Fruit fly (Drosophila melanogaster) whole organism, embryonic: ENCODE data around the gene Ubc6.
A peak's percentile ranks its signal among the peaks of the same experiment; 100 is the strongest.

Experiments
- Antp ChIP-seq: fragments of 200-800 bp; sonication (Bioruptor generic); optimal IDR thresholded peaks from 3 replicates; lab custom pipeline; 2016; ENCODE audit warnings: missing biosample characterization, missing genetic modification characterization
- Atf6 ChIP-seq: fragments of 200-800 bp; sonication (Bioruptor generic); IDR thresholded peaks from 2 replicates; pipeline ENCODE4 v1.3.6; 2022; ENCODE audit warnings: missing biosample characterization, missing genetic modification characterization
- BtbVII ChIP-seq: fragments of 200-800 bp; sonication (Bioruptor generic); optimal IDR thresholded peaks from 3 replicates; lab custom pipeline; 2017; ENCODE audit warnings: missing biosample characterization, mild to moderate bottlenecking, missing genetic modification characterization
- CG10147 ChIP-seq: fragments of 200-800 bp; sonication (Bioruptor generic); optimal IDR thresholded peaks from 2 replicates; lab custom pipeline; 2019; ENCODE audit warnings: missing biosample characterization, mild to moderate bottlenecking, missing genetic modification characterization, moderate library complexity
- CG10543 ChIP-seq: fragments of 200-800 bp; sonication (Bioruptor generic); optimal IDR thresholded peaks from 3 replicates; lab custom pipeline; 2017; ENCODE audit warnings: missing biosample characterization, mild to moderate bottlenecking, missing genetic modification characterization, moderate library complexity
- CG12391 ChIP-seq: fragments of 200-800 bp; sonication (Bioruptor generic); optimal IDR thresholded peaks from 3 replicates; lab custom pipeline; 2018; ENCODE audit warnings: missing biosample characterization, mild to moderate bottlenecking, missing genetic modification characterization, moderate library complexity
- CG12744 ChIP-seq: fragments of 200-800 bp; sonication (Bioruptor generic); optimal IDR thresholded peaks from 2 replicates; lab custom pipeline; 2016; ENCODE audit warnings: missing biosample characterization, missing genetic modification characterization
- CG12769 ChIP-seq: fragments of 200-800 bp; sonication (Bioruptor generic); optimal IDR thresholded peaks from 2 replicates; lab custom pipeline; 2019; ENCODE audit warnings: missing biosample characterization, mild to moderate bottlenecking, missing genetic modification characterization, moderate library complexity
- CG12942 ChIP-seq: fragments of 200-800 bp; sonication (Bioruptor generic); optimal IDR thresholded peaks from 3 replicates; lab custom pipeline; 2016; ENCODE audit warnings: missing biosample characterization, missing genetic modification characterization
- CG13624 ChIP-seq: fragments of 200-800 bp; sonication (Bioruptor generic); optimal IDR thresholded peaks from 2 replicates; lab custom pipeline; 2016; ENCODE audit warnings: missing biosample characterization, missing genetic modification characterization
- CG15479 ChIP-seq: fragments of 200-800 bp; sonication (Bioruptor generic); optimal IDR thresholded peaks from 3 replicates; lab custom pipeline; 2019; ENCODE audit warnings: missing biosample characterization, mild to moderate bottlenecking, missing genetic modification characterization, moderate library complexity
- CG17361 ChIP-seq: fragments of 200-800 bp; sonication (Bioruptor generic); IDR thresholded peaks from 3 replicates; pipeline ENCODE4 v1.3.6; 2022; ENCODE audit warnings: missing biosample characterization, missing genetic modification characterization
- CG1832 ChIP-seq: fragments of 200-800 bp; sonication (Bioruptor generic); optimal IDR thresholded peaks from 2 replicates; lab custom pipeline; 2017; ENCODE audit warnings: missing biosample characterization, mild to moderate bottlenecking, missing genetic modification characterization, inconsistent platforms
- CG34376 ChIP-seq: fragments of 200-800 bp; sonication (Bioruptor generic); optimal IDR thresholded peaks from 2 replicates; lab custom pipeline; 2018; ENCODE audit warnings: missing biosample characterization, mild to moderate bottlenecking, missing genetic modification characterization
- CG43689 ChIP-seq: fragments of 200-800 bp; sonication (Bioruptor generic); IDR thresholded peaks from 2 replicates; pipeline ENCODE4 v1.3.6; 2022; ENCODE audit warnings: missing biosample characterization, missing genetic modification characterization
- CG4424 ChIP-seq: fragments of 200-800 bp; sonication (Bioruptor generic); optimal IDR thresholded peaks from 3 replicates; lab custom pipeline; 2016; ENCODE audit warnings: missing biosample characterization, missing genetic modification characterization
- CG7987 ChIP-seq: fragments of 200-800 bp; sonication (Bioruptor generic); optimal IDR thresholded peaks from 2 replicates; lab custom pipeline; 2018; ENCODE audit warnings: missing biosample characterization, mild to moderate bottlenecking, missing genetic modification characterization, moderate library complexity
- CG8290 ChIP-seq, 3 experiments: fragments of 200-800 bp; sonication (Bioruptor generic); optimal IDR thresholded peaks; 2 replicates each; lab custom pipeline; 2016 to 2019; ENCODE audit warnings: missing biosample characterization in 3 of 3, missing genetic modification characterization in 3 of 3, mild to moderate bottlenecking in 2 of 3, moderate library complexity in 1 of 3
- CG9609 ChIP-seq: fragments of 200-800 bp; sonication (Bioruptor generic); optimal IDR thresholded peaks from 3 replicates; lab custom pipeline; 2016; ENCODE audit warnings: missing biosample characterization, missing genetic modification characterization
- CTCF ChIP-seq: fragments of 200-800 bp; sonication (Bioruptor generic); optimal IDR thresholded peaks from 2 replicates; lab custom pipeline; 2017; ENCODE audit warnings: missing biosample characterization, mild to moderate bottlenecking, missing genetic modification characterization, moderate library complexity
- CoRest ChIP-seq: fragments of 200-800 bp; sonication (Bioruptor generic); optimal IDR thresholded peaks from 3 replicates; lab custom pipeline; 2018; ENCODE audit warnings: missing biosample characterization, mild to moderate bottlenecking, missing genetic modification characterization, moderate library complexity
- Deaf1 ChIP-seq: fragments of 200-800 bp; optimal IDR thresholded peaks from 3 replicates; lab custom pipeline; 2019; ENCODE audit warnings: missing biosample characterization, mild to moderate bottlenecking, missing genetic modification characterization, moderate library complexity
- Elba2 ChIP-seq: fragments of 200-800 bp; sonication (Bioruptor generic); optimal IDR thresholded peaks from 3 replicates; lab custom pipeline; 2016; ENCODE audit warnings: missing biosample characterization, missing genetic modification characterization
- Hsf ChIP-seq: fragments of 200-800 bp; sonication (Bioruptor generic); optimal IDR thresholded peaks from 3 replicates; lab custom pipeline; 2016; ENCODE audit warnings: missing biosample characterization, missing genetic modification characterization
- MESR4 ChIP-seq: fragments of 200-800 bp; sonication (Bioruptor generic); optimal IDR thresholded peaks from 2 replicates; lab custom pipeline; 2018; ENCODE audit warnings: missing biosample characterization, mild to moderate bottlenecking, missing genetic modification characterization, moderate library complexity
- Mad ChIP-seq: fragments of 200-800 bp; sonication (Bioruptor generic); optimal IDR thresholded peaks from 2 replicates; lab custom pipeline; 2016; ENCODE audit warnings: missing biosample characterization, missing genetic modification characterization
- Med ChIP-seq: fragments of 200-800 bp; sonication (Bioruptor generic); peaks from one replicate; lab custom pipeline; 2016; ENCODE audit warnings: missing biosample characterization, missing genetic modification characterization, mild to moderate bottlenecking, inconsistent platforms, moderate library complexity
- Nf-YA ChIP-seq: fragments of 200-800 bp; sonication (Bioruptor generic); IDR thresholded peaks from 2 replicates; pipeline ENCODE4 v1.3.6; 2022; ENCODE audit warnings: missing biosample characterization, missing genetic modification characterization
- Sry-δ ChIP-seq: fragments of 200-800 bp; sonication (Bioruptor generic); optimal IDR thresholded peaks from 2 replicates; lab custom pipeline; 2016; ENCODE audit warnings: missing biosample characterization, missing genetic modification characterization
- YL-1 ChIP-seq: fragments of 200-800 bp; sonication (Bioruptor generic); optimal IDR thresholded peaks from 3 replicates; lab custom pipeline; 2017; ENCODE audit warnings: missing biosample characterization, mild to moderate bottlenecking, missing genetic modification characterization
- cg ChIP-seq: fragments of 200-800 bp; sonication (Bioruptor generic); optimal IDR thresholded peaks from 3 replicates; lab custom pipeline; 2019; ENCODE audit warnings: missing biosample characterization, mild to moderate bottlenecking, missing genetic modification characterization, moderate library complexity
- chn ChIP-seq: fragments of 200-800 bp; sonication (Bioruptor generic); optimal IDR thresholded peaks from 2 replicates; lab custom pipeline; 2016; ENCODE audit warnings: missing biosample characterization, missing genetic modification characterization
- cwo ChIP-seq: fragments of 200-800 bp; sonication (Bioruptor generic); optimal IDR thresholded peaks from 3 replicates; lab custom pipeline; 2017; ENCODE audit warnings: missing biosample characterization, missing genetic modification characterization, mild to moderate bottlenecking, moderate library complexity, missing genetic modification reagents
- ewg ChIP-seq: fragments of 200-800 bp; sonication (Bioruptor generic); optimal IDR thresholded peaks from 3 replicates; lab custom pipeline; 2017; ENCODE audit warnings: mild to moderate bottlenecking, missing biosample characterization, missing genetic modification reagents, missing genetic modification characterization
- gem ChIP-seq: fragments of 200-800 bp; sonication (Bioruptor generic); optimal IDR thresholded peaks from 2 replicates; lab custom pipeline; 2019; ENCODE audit warnings: missing biosample characterization, mild to moderate bottlenecking, missing genetic modification characterization, moderate library complexity
- kah ChIP-seq: fragments of 200-800 bp; sonication (Bioruptor generic); optimal IDR thresholded peaks from 2 replicates; lab custom pipeline; 2018; ENCODE audit warnings: missing biosample characterization, mild to moderate bottlenecking, missing genetic modification characterization
- kay ChIP-seq: fragments of 200-800 bp; sonication (Bioruptor generic); optimal IDR thresholded peaks from 2 replicates; lab custom pipeline; 2016; ENCODE audit warnings: missing biosample characterization, missing genetic modification characterization
- lbe ChIP-seq: fragments of 200-800 bp; sonication (Bioruptor generic); optimal IDR thresholded peaks from 2 replicates; lab custom pipeline; 2016; ENCODE audit warnings: missing biosample characterization, mild to moderate bottlenecking, missing genetic modification characterization
- mirr ChIP-seq: fragments of 200-800 bp; sonication (Bioruptor generic); optimal IDR thresholded peaks from 3 replicates; lab custom pipeline; 2018; ENCODE audit warnings: missing biosample characterization, mild to moderate bottlenecking, missing genetic modification characterization
- nerfin-1 ChIP-seq: fragments of 200-800 bp; sonication (Bioruptor generic); optimal IDR thresholded peaks from 3 replicates; lab custom pipeline; 2019; ENCODE audit warnings: missing biosample characterization, mild to moderate bottlenecking, missing genetic modification characterization, moderate library complexity
- nom ChIP-seq: fragments of 200-800 bp; sonication (Bioruptor generic); optimal IDR thresholded peaks from 2 replicates; lab custom pipeline; 2017; ENCODE audit warnings: missing biosample characterization, missing genetic modification characterization, mild to moderate bottlenecking, moderate library complexity, missing genetic modification reagents
- pros ChIP-seq: fragments of 200-800 bp; sonication (Bioruptor generic); optimal IDR thresholded peaks from 3 replicates; lab custom pipeline; 2019; ENCODE audit warnings: missing biosample characterization, mild to moderate bottlenecking, missing genetic modification characterization, moderate library complexity
- sd ChIP-seq: fragments of 200-800 bp; sonication (Bioruptor generic); optimal IDR thresholded peaks from 3 replicates; lab custom pipeline; 2018; ENCODE audit warnings: missing biosample characterization, mild to moderate bottlenecking, missing genetic modification characterization, moderate library complexity
- sug ChIP-seq: fragments of 200-800 bp; optimal IDR thresholded peaks from 2 replicates; lab custom pipeline; 2019; ENCODE audit warnings: missing biosample characterization, mild to moderate bottlenecking, missing genetic modification characterization, moderate library complexity
- tin ChIP-seq: fragments of 200-800 bp; sonication (Bioruptor generic); optimal IDR thresholded peaks from 3 replicates; lab custom pipeline; 2016; ENCODE audit warnings: missing biosample characterization, missing genetic modification characterization
- tll ChIP-seq, 2 experiments: fragments of 200-800 bp in 1 of 2; fragments of >200 bp in 1 of 2; sonication (Bioruptor generic) in 1 of 2; optimal IDR thresholded peaks; 2 replicates each; lab custom pipeline; 2017 to 2019; ENCODE audit warnings: missing biosample characterization in 2 of 2, missing genetic modification characterization in 2 of 2, mild to moderate bottlenecking in 1 of 2, moderate library complexity in 1 of 2
- wdn ChIP-seq: fragments of 200-800 bp; sonication (Bioruptor generic); IDR thresholded peaks from 2 replicates; pipeline ENCODE4 v1.3.6; 2022; ENCODE audit warnings: missing biosample characterization, missing genetic modification characterization

The Ubc6 gene

DNA sequence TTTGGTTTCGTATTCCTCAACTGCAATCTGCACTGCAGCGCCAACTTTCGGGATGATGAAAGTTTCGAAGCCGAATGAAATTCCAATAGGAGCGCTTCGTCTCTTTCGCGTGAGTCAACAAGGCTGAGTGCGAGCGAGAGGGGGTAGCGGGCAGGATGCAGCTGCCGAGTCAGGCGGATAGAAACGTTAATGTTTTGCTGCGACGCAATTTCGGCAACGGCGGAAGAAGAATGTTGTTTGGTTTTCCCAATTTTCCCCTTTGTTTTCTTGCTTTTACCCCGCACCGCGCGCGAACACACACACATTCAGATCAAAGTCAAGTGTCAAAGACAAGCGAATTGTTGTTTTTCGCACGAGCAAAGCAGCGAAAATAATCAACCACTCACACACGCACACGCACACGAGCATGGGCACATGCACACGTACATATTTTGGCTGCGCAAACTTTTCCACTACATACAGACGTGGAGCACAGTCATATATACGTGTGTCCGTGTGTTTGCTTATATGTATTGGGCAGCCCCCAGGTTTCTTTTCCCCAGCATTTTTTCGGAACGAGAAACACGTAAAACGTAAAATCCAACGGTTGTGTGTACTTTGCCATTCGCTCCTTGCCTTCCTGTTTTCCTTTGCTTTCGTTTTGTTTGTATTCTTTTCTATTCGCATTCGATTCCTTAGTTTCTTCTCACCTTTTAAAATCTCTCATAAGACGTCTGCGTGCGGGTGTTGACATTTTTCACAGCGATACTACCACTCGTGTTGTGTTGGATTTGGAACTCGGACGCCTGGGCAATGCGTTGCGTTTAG is 515 bp downstream of the Ubc6 start:
- TF ChIP-seq CG13624 (GFP tag; lab: Kevin White, UChicago) (peak; percentile 84), CG12769 (tag; lab: Kevin White, UChicago) (peak; percentile 72), CoRest (tag; lab: Kevin White, UChicago) (no peak), Mad (GFP tag; lab: Kevin White, UChicago) (no peak), kah (GFP tag; lab: Kevin White, UChicago) (no peak), Deaf1 (peak; percentile 56), Hsf (GFP tag; lab: Kevin White, UChicago) (peak; percentile 7), Atf6 (GFP tag; lab: Robert Waterston, UW) (no peak), YL-1 (GFP tag; lab: Kevin White, UChicago) (peak; percentile 58), Nf-YA (GFP tag; lab: Robert Waterston, UW) (no peak), Elba2 (GFP tag; lab: Kevin White, UChicago) (peak; percentile 88), CG43689 (GFP tag; lab: Robert Waterston, UW) (no peak), CTCF (peak; percentile 70), CG12391 (tag; lab: Kevin White, UChicago) (no peak), CG12744 (GFP tag; lab: Kevin White, UChicago) (peak; percentile 7), CG1832 (GFP tag; lab: Kevin White, UChicago) (no peak), CG15479 (peak; percentile 66), CG7987 (GFP tag; lab: Kevin White, UChicago) (no peak), Med (peak; percentile 63), CG9609 (GFP tag; lab: Kevin White, UChicago) (no peak), nerfin-1 (tag; lab: Kevin White, UChicago) (peak; percentile 70), sd (peak; percentile 78), MESR4 (GFP tag; lab: Kevin White, UChicago) (peak; percentile 95), sug (tag; lab: Kevin White, UChicago) (peak; percentile 53), chn (GFP tag; lab: Kevin White, UChicago) (peak; percentile 6), CG34376 (GFP tag; lab: Kevin White, UChicago) (peak; percentile 53), mirr (GFP tag; lab: Kevin White, UChicago) (peak; percentile 63), wdn (GFP tag; lab: Robert Waterston, UW) (no peak), kay (GFP tag; lab: Kevin White, UChicago) (peak; percentile 30), nom (GFP tag; lab: Kevin White, UChicago) (peak; percentile 64), ewg (GFP tag; lab: Kevin White, UChicago) (peak; percentile 1), CG10147 (GFP tag; lab: Kevin White, UChicago) (peak; percentile 27), cg (GFP tag; lab: Kevin White, UChicago) (peak; percentile 98), gem (tag; lab: Kevin White, UChicago) (no peak), CG10543 (GFP tag; lab: Kevin White, UChicago) (peak; percentile 69), CG4424 (GFP tag; lab: Kevin White, UChicago) (no peak), BtbVII (GFP tag; lab: Kevin White, UChicago) (peak; percentile 52), lbe (GFP tag; lab: Kevin White, UChicago) (no peak), cwo (GFP tag; lab: Kevin White, UChicago) (peak; percentile 61), CG17361 (no peak), pros (peak; percentile 28), tll (GFP tag; optimal IDR thresholded peaks at IDR 0.05; lab: Kevin White, UChicago) (peak; percentile 29 to 45), CG8290 (GFP tag; optimal IDR thresholded peaks at IDR 0.05; lab: Kevin White, UChicago) (no peak), CG8290 (tag; optimal IDR thresholded peaks at IDR 0.05; lab: Kevin White, UChicago) (peak in 1 of 2 experiments; percentile 62), CG12942 (GFP tag; lab: Kevin White, UChicago) (no peak), Antp (GFP tag; lab: Kevin White, UChicago) (no peak), tin (GFP tag; lab: Kevin White, UChicago) (no peak), Sry-δ (GFP tag; lab: Kevin White, UChicago) (no peak)
